Worm (Caenorhabditis elegans) whole organism, L1 larva: ENCODE results near the gene col-98.
A peak's percentile ranks its signal among the peaks of the same experiment; 100 is the strongest.

Experiments used
- C04F5.9 ChIP-seq: sonication (generic microtip); optimal IDR thresholded peaks from 2 replicates; lab custom pipeline; 2016; ENCODE audit warnings: missing genetic modification characterization, missing compliant biosample characterization
- Y116A8C.19 ChIP-seq: sonication (generic microtip); optimal IDR thresholded peaks from 2 replicates; lab custom pipeline; 2016; ENCODE audit warnings: missing compliant biosample characterization, missing genetic modification characterization, borderline replicate concordance
- aha-1 ChIP-seq: fragments of 150-350 bp; optimal IDR thresholded peaks from 2 replicates; lab custom pipeline; 2014; ENCODE audit warnings: missing biosample characterization, missing genetic modification characterization
- blmp-1 ChIP-seq: fragments of 150-350 bp; optimal IDR thresholded peaks from 2 replicates; lab custom pipeline; 2014; ENCODE audit warnings: missing biosample characterization, missing genetic modification characterization
- ceh-63 ChIP-seq: fragments of 200-800 bp; sonication (Bioruptor generic); optimal IDR thresholded peaks from 2 replicates; lab custom pipeline; 2018; ENCODE audit warnings: mild to moderate bottlenecking, missing genetic modification characterization, missing compliant biosample characterization
- ceh-88 ChIP-seq: fragments of 200-800 bp; sonication (Bioruptor generic); IDR thresholded peaks from 2 replicates; pipeline ENCODE4 v1.3.6; 2022; ENCODE audit warnings: missing genetic modification characterization, missing compliant biosample characterization
- ces-1 ChIP-seq: fragments of 150-350 bp; optimal IDR thresholded peaks from 2 replicates; lab custom pipeline; 2014; ENCODE audit warnings: missing biosample characterization, missing genetic modification reagents, missing genetic modification characterization
- dpl-1 ChIP-seq, 3 experiments: fragments of 150-350 bp in 2 of 3; sonication (generic microtip) in 1 of 3; optimal IDR thresholded peaks; 2 replicates each; lab custom pipeline; 2014 to 2017; ENCODE audit warnings: missing biosample characterization in 3 of 3, missing genetic modification characterization in 3 of 3, missing genetic modification reagents in 3 of 3
- efl-1 ChIP-seq, 4 experiments: fragments of 150-350 bp; optimal IDR thresholded peaks in 3 of 4; peaks in 1 of 4; 1 replicate in 1 of 4; 2 replicates in 3 of 4; lab custom pipeline; 2014; ENCODE audit warnings: missing biosample characterization in 2 of 4, missing genetic modification characterization in 2 of 4, missing genetic modification reagents in 2 of 4
- ets-5 ChIP-seq: fragments of 200-800 bp; sonication (Bioruptor generic); IDR thresholded peaks from 2 replicates; pipeline ENCODE4 v1.3.6; 2022; ENCODE audit warnings: missing genetic modification characterization, missing compliant biosample characterization
- fkh-10 ChIP-seq: sonication (generic microtip); optimal IDR thresholded peaks from 2 replicates; lab custom pipeline; 2017; ENCODE audit warnings: missing biosample characterization, missing genetic modification reagents, missing genetic modification characterization
- fkh-4 ChIP-seq: sonication (generic microtip); optimal IDR thresholded peaks from 2 replicates; lab custom pipeline; 2016; ENCODE audit warnings: missing compliant biosample characterization, missing genetic modification characterization, borderline replicate concordance
- fkh-8 ChIP-seq: sonication (generic microtip); optimal IDR thresholded peaks from 2 replicates; lab custom pipeline; 2016; ENCODE audit warnings: mild to moderate bottlenecking, missing genetic modification characterization, missing compliant biosample characterization
- fos-1 ChIP-seq: fragments of 150-350 bp; optimal IDR thresholded peaks from 2 replicates; lab custom pipeline; 2014; ENCODE audit warnings: missing biosample characterization, missing genetic modification characterization
- hlh-4 ChIP-seq: sonication (generic microtip); optimal IDR thresholded peaks from 2 replicates; lab custom pipeline; 2016; ENCODE audit warnings: mild to moderate bottlenecking, missing genetic modification characterization, missing compliant biosample characterization
- hpl-2 ChIP-seq: fragments of 150-350 bp; optimal IDR thresholded peaks from 2 replicates; lab custom pipeline; 2014; ENCODE audit warnings: missing biosample characterization, missing genetic modification reagents, missing genetic modification characterization
- irx-1 ChIP-seq: sonication (generic microtip); optimal IDR thresholded peaks from 2 replicates; lab custom pipeline; 2016; ENCODE audit warnings: missing genetic modification characterization, missing compliant biosample characterization
- lin-15B ChIP-seq: fragments of 150-350 bp; sonication (generic microtip); optimal IDR thresholded peaks from 3 replicates; lab custom pipeline; 2014; ENCODE audit warnings: missing biosample characterization, missing genetic modification characterization
- lir-3 ChIP-seq: sonication (generic microtip); optimal IDR thresholded peaks from 2 replicates; lab custom pipeline; 2016; ENCODE audit warnings: mild to moderate bottlenecking, missing genetic modification characterization, moderate library complexity, missing compliant biosample characterization; ENCODE audit not compliant: poor library complexity
- mab-9 ChIP-seq: fragments of 200-800 bp; sonication (Bioruptor generic); IDR thresholded peaks from 2 replicates; pipeline ENCODE4 v1.3.6; 2022; ENCODE audit warnings: missing genetic modification reagents, missing genetic modification characterization, missing compliant biosample characterization
- nhr-12 ChIP-seq: sonication (generic microtip); optimal IDR thresholded peaks from 2 replicates; lab custom pipeline; 2017; ENCODE audit warnings: missing biosample characterization, missing genetic modification characterization
- nhr-19 ChIP-seq: fragments of 200-800 bp; sonication (Bioruptor generic); conservative IDR thresholded peaks from 2 replicates; pipeline ENCODE4 v1.3.6; 2022; ENCODE audit warnings: missing genetic modification characterization, missing compliant biosample characterization
- nhr-77 ChIP-seq: fragments of 150-350 bp; optimal IDR thresholded peaks from 2 replicates; lab custom pipeline; 2014; ENCODE audit warnings: missing biosample characterization, missing genetic modification characterization
- nhr-85 ChIP-seq: sonication (generic microtip); peaks from one replicate; lab custom pipeline; 2016; ENCODE audit warnings: missing genetic modification characterization, inconsistent platforms, missing compliant biosample characterization
- nhr-90 ChIP-seq: sonication (generic microtip); optimal IDR thresholded peaks from 2 replicates; lab custom pipeline; 2016; ENCODE audit warnings: mild to moderate bottlenecking, missing genetic modification characterization, missing compliant biosample characterization; ENCODE audit not compliant: poor library complexity
- pag-3 ChIP-seq: sonication (generic microtip); optimal IDR thresholded peaks from 2 replicates; lab custom pipeline; 2017; ENCODE audit warnings: missing genetic modification characterization, mild to moderate bottlenecking, missing compliant biosample characterization, antibody characterized with exemption, borderline replicate concordance; ENCODE audit not compliant: insufficient read depth
- pax-3 ChIP-seq: fragments of 200-800 bp; sonication (Bioruptor generic); optimal IDR thresholded peaks from 2 replicates; lab custom pipeline; 2018; ENCODE audit warnings: mild to moderate bottlenecking, missing genetic modification characterization, moderate library complexity, missing compliant biosample characterization
- rnt-1 ChIP-seq: sonication (generic microtip); optimal IDR thresholded peaks from 2 replicates; lab custom pipeline; 2016; ENCODE audit warnings: mild to moderate bottlenecking, missing genetic modification characterization, moderate library complexity, missing compliant biosample characterization
- skn-1 ChIP-seq: fragments of 150-350 bp; optimal IDR thresholded peaks from 2 replicates; lab custom pipeline; 2014; ENCODE audit warnings: missing biosample characterization, missing genetic modification characterization
- tbx-2 ChIP-seq: sonication (generic microtip); optimal IDR thresholded peaks from 2 replicates; lab custom pipeline; 2016; ENCODE audit warnings: missing genetic modification characterization, missing compliant biosample characterization
- unc-130 ChIP-seq: fragments of 150-350 bp; optimal IDR thresholded peaks from 2 replicates; lab custom pipeline; 2017; ENCODE audit warnings: missing biosample characterization, missing genetic modification characterization, inconsistent platforms
- unc-30 ChIP-seq: sonication (generic microtip); optimal IDR thresholded peaks from 2 replicates; lab custom pipeline; 2017; ENCODE audit warnings: missing biosample characterization, missing genetic modification characterization
- unc-62 ChIP-seq: fragments of 150-350 bp; optimal IDR thresholded peaks from 2 replicates; lab custom pipeline; 2014; ENCODE audit warnings: missing biosample characterization, missing genetic modification reagents, missing genetic modification characterization
- vab-15 ChIP-seq: sonication (generic microtip); optimal IDR thresholded peaks from 2 replicates; lab custom pipeline; 2017; ENCODE audit warnings: missing genotype, mild to moderate bottlenecking, missing genetic modification characterization, missing compliant biosample characterization
- xbp-1 ChIP-seq: sonication (generic microtip); optimal IDR thresholded peaks from 2 replicates; lab custom pipeline; 2016; ENCODE audit warnings: missing genetic modification characterization, missing compliant biosample characterization
- zag-1 ChIP-seq: fragments of 150-350 bp; optimal IDR thresholded peaks from 2 replicates; lab custom pipeline; 2014; ENCODE audit warnings: missing biosample characterization, missing genetic modification characterization
- ztf-4 ChIP-seq: fragments of 150-350 bp; optimal IDR thresholded peaks from 2 replicates; lab custom pipeline; 2014; ENCODE audit warnings: missing biosample characterization, missing genetic modification characterization

col-98 gene

ce11 chrIII:13062414-13062965, 43.7 kb downstream of the col-98 start (continued):
- TF ChIP-seq dpl-1 (GFP tag; optimal IDR thresholded peaks at IDR 0.05; lab: Kevin White, UChicago) (peak; percentile 57 to 75 (median 60)), unc-130 (tag; lab: Kevin White, UChicago) (peak; percentile 82), blmp-1 (tag; lab: Kevin White, UChicago) (peak; percentile 71), ces-1 (GFP tag; lab: Kevin White, UChicago) (peak; percentile 35), Y116A8C.19 (tag; lab: Kevin White, UChicago) (no peak), pax-3 (peak; percentile 88), nhr-19 (GFP tag; lab: Robert Waterston, UW) (peak; percentile 87), nhr-12 (tag; lab: Kevin White, UChicago) (no peak), hpl-2 (GFP tag; lab: Kevin White, UChicago) (peak; percentile 48), pag-3 (tag; lab: Kevin White, UChicago) (peak; percentile 48), ceh-88 (peak; percentile 81; the same call in 1 of the 2 replicates), mab-9 (GFP tag; lab: Robert Waterston, UW) (peak; percentile 84; the same call in 1 of the 2 replicates), zag-1 (tag; lab: Kevin White, UChicago) (peak; percentile 82), hlh-4 (tag; lab: Kevin White, UChicago) (no peak), unc-30 (tag; lab: Kevin White, UChicago) (no peak), fkh-8 (tag; lab: Kevin White, UChicago) (peak; percentile 91), fkh-4 (peak; percentile 37), unc-62 (peak; percentile 66), nhr-85 (tag; lab: Kevin White, UChicago) (peak; percentile 98), aha-1 (tag; lab: Kevin White, UChicago) (peak; percentile 64), xbp-1 (tag; lab: Kevin White, UChicago) (peak; percentile 88), fkh-10 (GFP tag; lab: Kevin White, UChicago) (peak; percentile 97), ceh-63 (no peak), lir-3 (peak; percentile 52), nhr-90 (tag; lab: Kevin White, UChicago) (peak; percentile 90), irx-1 (tag; lab: Kevin White, UChicago) (peak; percentile 80), lin-15B (no peak), tbx-2 (tag; lab: Kevin White, UChicago) (peak; percentile 94), nhr-77 (tag; lab: Kevin White, UChicago) (peak; percentile 96), fos-1 (tag; lab: Kevin White, UChicago) (peak; percentile 83), C04F5.9 (tag; lab: Kevin White, UChicago) (peak; percentile 71), ets-5 (no peak), ztf-4 (tag; lab: Kevin White, UChicago) (peak; percentile 92)
- TF ChIP-seq, all 84 proteins: peak for 67

DNA sequence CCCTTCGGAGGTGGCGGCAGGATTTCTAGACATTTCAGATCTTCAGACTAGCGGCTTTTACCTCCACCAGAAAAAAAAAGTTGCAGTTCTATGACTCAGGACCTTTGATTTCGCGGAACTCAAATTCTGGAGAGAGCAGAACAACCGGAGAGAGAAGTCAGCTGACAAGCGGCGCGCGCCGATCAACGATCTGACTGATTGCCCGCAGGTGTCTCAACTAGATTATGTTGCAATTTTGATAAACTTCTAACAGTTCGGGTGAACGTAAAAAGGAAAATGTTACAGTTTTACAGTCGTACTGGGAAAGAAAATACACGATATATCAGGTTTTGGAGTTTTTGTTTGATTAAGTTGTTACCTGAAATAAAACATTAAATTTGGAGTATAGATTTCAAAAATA, 44.2 kb downstream of the col-98 start:
- TF ChIP-seq skn-1 (tag; lab: Kevin White, UChicago): peak; percentile 8
- TF ChIP-seq unc-130 (tag; lab: Kevin White, UChicago): peak; percentile 15
- TF ChIP-seq efl-1 (optimal IDR thresholded peaks at IDR 0.05; lab: Kevin White, UChicago): no peak
- peak in 1 of 2 experiments; percentile 93 for TF ChIP-seq efl-1 (GFP tag; optimal IDR thresholded peaks at IDR 0.05 in 1 of 2; lab: Kevin White, UChicago)
- no peak for TF ChIP-seq nhr-12 (tag; lab: Kevin White, UChicago)
- TF ChIP-seq vab-15: peak; percentile 38
- TF ChIP-seq rnt-1: peak; percentile 60
- TF ChIP-seq, all 84 proteins: peak for 5
